Fruit fly (Drosophila melanogaster): ENCODE results near the gene PpD3.

Gene PpD3

DNA sequence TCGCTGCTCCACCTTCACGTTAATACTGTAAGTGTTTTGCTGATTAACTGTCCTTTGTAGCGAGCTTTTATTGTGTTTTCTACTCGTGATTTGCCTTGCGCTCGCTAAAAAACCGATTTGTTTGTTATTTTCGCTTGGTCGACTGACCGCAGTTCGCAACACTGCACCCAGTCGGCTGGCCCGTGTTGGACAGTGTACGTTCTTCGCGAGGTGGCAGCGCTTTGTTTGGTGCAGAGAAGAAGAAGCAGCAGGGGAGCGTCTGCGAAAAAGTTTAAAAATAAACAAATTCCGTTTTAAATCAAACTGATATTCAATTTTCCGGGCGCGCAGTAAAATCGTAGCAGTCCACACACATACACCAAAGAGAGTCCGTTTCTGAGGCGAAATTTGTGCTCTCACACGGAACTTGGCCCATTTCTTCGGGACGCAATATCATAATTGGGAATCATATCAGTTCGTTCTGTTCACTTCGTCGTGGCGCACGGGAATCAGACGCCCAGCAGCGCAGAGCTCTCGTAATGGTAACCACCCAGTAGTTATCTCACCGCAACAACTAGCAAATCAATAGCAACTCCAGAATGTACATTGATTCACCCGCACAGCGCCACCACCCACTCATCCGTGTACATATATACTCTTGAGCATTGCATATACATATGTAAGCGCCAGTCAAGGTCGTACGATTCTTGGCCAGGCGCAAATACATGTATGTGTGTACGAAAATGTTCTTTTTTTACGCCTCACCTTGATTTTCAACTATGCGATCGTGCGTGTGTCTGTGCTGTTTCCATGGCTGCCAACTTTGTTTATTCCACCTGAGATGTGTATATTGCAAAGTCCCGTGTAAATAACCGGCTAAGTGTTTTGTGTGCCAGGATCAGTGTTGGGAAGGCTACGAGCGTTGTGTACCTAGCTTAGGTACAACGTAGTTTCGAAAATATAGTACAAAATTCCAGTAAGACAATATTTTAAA is 20.2 kb downstream of the PpD3 start, which contains the start of gene Naa80 (continued):
- peak; percentile 58 for TF ChIP-seq Bdp1 (GFP tag; optimal IDR thresholded peaks at IDR 0.05)
- peak; percentile 49 for TF ChIP-seq exex (tag; optimal IDR thresholded peaks at IDR 0.05)
- TF ChIP-seq twi (tag; optimal IDR thresholded peaks at IDR 0.05) = peak; percentile 5
- TF ChIP-seq D19B (GFP tag; optimal IDR thresholded peaks at IDR 0.05) = peak; percentile 8
- peak; percentile 32 for TF ChIP-seq CG12071 (GFP tag; optimal IDR thresholded peaks at IDR 0.05)
- peak; percentile 3 for TF ChIP-seq CG13123 (GFP tag; optimal IDR thresholded peaks at IDR 0.05)
- peak; percentile 58 for TF ChIP-seq tup (GFP tag; optimal IDR thresholded peaks at IDR 0.05)
- TF ChIP-seq az2 (GFP tag; optimal IDR thresholded peaks at IDR 0.05) = peak; percentile 44
- no peak for TF ChIP-seq CG10959 (GFP tag; IDR thresholded peaks at IDR 0.05)
- no peak for TF ChIP-seq CG7372 (GFP tag; IDR thresholded peaks at IDR 0.05)
- TF ChIP-seq inv (GFP tag; IDR thresholded peaks at IDR 0.05; ENCODE audit: partially characterized antibody) = peak; percentile 28; the same call in 1 of the 2 replicates
- peak; percentile 15 for TF ChIP-seq zen (tag; optimal IDR thresholded peaks at IDR 0.05)
- peak; percentile 76 for TF ChIP-seq CG31224 (GFP tag; IDR thresholded peaks at IDR 0.05)
- TF ChIP-seq Jarid2 (GFP tag; optimal IDR thresholded peaks at IDR 0.05) = no peak
- TF ChIP-seq grau (tag; optimal IDR thresholded peaks at IDR 0.05) = peak; percentile 53
- TF ChIP-seq Ravus (GFP tag; IDR thresholded peaks at IDR 0.05) = no peak; the same call in 1 of the 2 replicates
- TF ChIP-seq ssp (GFP tag; IDR thresholded peaks at IDR 0.05) = peak; percentile 41; the same call in 1 of the 2 replicates
- peak; percentile 76 for TF ChIP-seq CG7786 (GFP tag; optimal IDR thresholded peaks at IDR 0.05)
- TF ChIP-seq Hey (tag; optimal IDR thresholded peaks at IDR 0.05) = peak; percentile 14
- peak; percentile 20 for TF ChIP-seq CG10431 (GFP tag; optimal IDR thresholded peaks at IDR 0.05)
- peak; percentile 89 for TF ChIP-seq jumu (GFP tag; optimal IDR thresholded peaks at IDR 0.05)
- TF ChIP-seq CG2116 (GFP tag; optimal IDR thresholded peaks at IDR 0.05) = peak; percentile 81
- peak; percentile 44 for TF ChIP-seq cato (GFP tag; optimal IDR thresholded peaks at IDR 0.05; ENCODE audit: borderline replicate concordance)
- TF ChIP-seq Atf-2 (GFP tag; optimal IDR thresholded peaks at IDR 0.05) = no peak
- peak; percentile 12 for TF ChIP-seq Ssrp (tag; optimal IDR thresholded peaks at IDR 0.05)
- no peak for TF ChIP-seq CG1832 (GFP tag; optimal IDR thresholded peaks at IDR 0.05)
- no peak for TF ChIP-seq CG3407 (GFP tag; optimal IDR thresholded peaks at IDR 0.05)
- TF ChIP-seq odd (GFP tag; optimal IDR thresholded peaks at IDR 0.05) = no peak
- TF ChIP-seq lbe (GFP tag; optimal IDR thresholded peaks at IDR 0.05) = peak; percentile 63
- TF ChIP-seq Antp (GFP tag; optimal IDR thresholded peaks at IDR 0.05) = peak; percentile 89
- peak; percentile 95 for TF ChIP-seq CG10267 (tag; optimal IDR thresholded peaks at IDR 0.05)
- peak; percentile 31 for TF ChIP-seq kah (GFP tag; optimal IDR thresholded peaks at IDR 0.05)
- TF ChIP-seq kay (GFP tag; optimal IDR thresholded peaks at IDR 0.05) = peak; percentile 71
- TF ChIP-seq CG6689 (GFP tag; IDR thresholded peaks at IDR 0.05) = no peak
- peak; percentile 67 for TF ChIP-seq p53 (GFP tag; optimal IDR thresholded peaks at IDR 0.05)
- TF ChIP-seq CG6272 (GFP tag; IDR thresholded peaks at IDR 0.05) = no peak
- peak; percentile 55; the same call in 1 of the 2 replicates for TF ChIP-seq lmd (GFP tag; IDR thresholded peaks at IDR 0.05)
- no peak; the same call in 1 of the 2 replicates for TF ChIP-seq ato (GFP tag; IDR thresholded peaks at IDR 0.05; ENCODE audit: partially characterized antibody)
- no peak; the same call in 1 of the 2 replicates for TF ChIP-seq CG17328 (GFP tag; IDR thresholded peaks at IDR 0.05)
- TF ChIP-seq Taf1 (GFP tag; IDR thresholded peaks at IDR 0.05) = no peak
- TF ChIP-seq NC2β (GFP tag; optimal IDR thresholded peaks at IDR 0.05) = peak; percentile 31
- peak; percentile 38 for TF ChIP-seq CG15269 (tag; optimal IDR thresholded peaks at IDR 0.05)
- peak; percentile 31 for TF ChIP-seq CG12299 (tag; optimal IDR thresholded peaks at IDR 0.05)
- TF ChIP-seq CG10321 (GFP tag; IDR thresholded peaks at IDR 0.05) = peak; percentile 11; the same call in 1 of the 2 replicates
- no peak for TF ChIP-seq ac (GFP tag; optimal IDR thresholded peaks at IDR 0.05)
- peak; percentile 36 for TF ChIP-seq CG3065 (GFP tag; optimal IDR thresholded peaks at IDR 0.05)
- TF ChIP-seq CG30020 (tag; optimal IDR thresholded peaks at IDR 0.05) = peak; percentile 9
- TF ChIP-seq Dip3 (GFP tag; optimal IDR thresholded peaks at IDR 0.05) = peak; percentile 83

All from whole organism, embryonic.